Fruit fly (Drosophila melanogaster) whole organism, adult: ENCODE measurements around the gene CoRest.
A peak's percentile ranks its signal among the peaks of the same experiment; 100 is the strongest.

Source experiments
- CG11617 ChIP-seq: fragments of 200-800 bp; sonication (Bioruptor generic); optimal IDR thresholded peaks from 2 replicates; lab custom pipeline; 2017; ENCODE audit warnings: mild to moderate bottlenecking, missing biosample characterization, missing genetic modification reagents, missing genetic modification characterization
- CG12768 ChIP-seq: fragments of 200-800 bp; sonication (Bioruptor generic); optimal IDR thresholded peaks from 2 replicates; lab custom pipeline; 2017; ENCODE audit warnings: missing biosample characterization, missing genetic modification characterization, mild to moderate bottlenecking, moderate library complexity, missing genetic modification reagents
- CG14711 ChIP-seq: fragments of 200-800 bp; sonication (Bioruptor generic); optimal IDR thresholded peaks from 2 replicates; lab custom pipeline; 2018; ENCODE audit warnings: missing biosample characterization, mild to moderate bottlenecking, missing genetic modification characterization, moderate library complexity
- CG1620 ChIP-seq: fragments of 200-800 bp; sonication (Bioruptor generic); optimal IDR thresholded peaks from 2 replicates; lab custom pipeline; 2016; ENCODE audit warnings: missing biosample characterization, missing genetic modification characterization
- CG7045 ChIP-seq: fragments of 200-800 bp; sonication (Bioruptor generic); optimal IDR thresholded peaks from 2 replicates; lab custom pipeline; 2017; ENCODE audit warnings: missing biosample characterization, mild to moderate bottlenecking, missing genetic modification characterization
- Crg-1 ChIP-seq: fragments of 200-800 bp; sonication (Bioruptor generic); optimal IDR thresholded peaks from 2 replicates; lab custom pipeline; 2016; ENCODE audit warnings: missing biosample characterization, missing genetic modification characterization
- Mnt ChIP-seq: fragments of 200-800 bp; sonication (Bioruptor generic); optimal IDR thresholded peaks from 2 replicates; lab custom pipeline; 2016; ENCODE audit warnings: missing biosample characterization, mild to moderate bottlenecking, missing genetic modification characterization
- kay ChIP-seq: fragments of 200-800 bp; sonication (Bioruptor generic); peaks from one replicate; lab custom pipeline; 2016; ENCODE audit warnings: missing biosample characterization, missing genetic modification characterization, borderline replicate concordance
- pad ChIP-seq: fragments of 200-800 bp; sonication (Bioruptor generic); optimal IDR thresholded peaks from 3 replicates; lab custom pipeline; 2017; ENCODE audit warnings: missing biosample characterization, missing genetic modification characterization, mild to moderate bottlenecking, moderate library complexity, missing genetic modification reagents
- tj ChIP-seq: fragments of 200-800 bp; sonication (Bioruptor generic); optimal IDR thresholded peaks from 3 replicates; lab custom pipeline; 2017; ENCODE audit warnings: missing biosample characterization, mild to moderate bottlenecking, missing genetic modification characterization, moderate library complexity

- no peak for TF ChIP-seq CG7045 (GFP tag; lab: Kevin White, UChicago)
- TF ChIP-seq tj = peak; percentile 84
- TF ChIP-seq CG12768 (GFP tag; lab: Kevin White, UChicago) = no peak
- TF ChIP-seq kay (GFP tag; lab: Kevin White, UChicago) = no peak
- peak; percentile 90 for TF ChIP-seq pad (GFP tag; lab: Kevin White, UChicago)
- no peak for TF ChIP-seq Mnt
- no peak for TF ChIP-seq CG1620
- TF ChIP-seq CG14711 (tag; lab: Kevin White, UChicago) = peak; percentile 83
- no peak for TF ChIP-seq Crg-1
- TF ChIP-seq CG11617 (GFP tag; lab: Kevin White, UChicago) = no peak
Measured at dm6 chrX:19498755-19499321, 22.9 kb upstream of the CoRest start.
